Worm (Caenorhabditis elegans) whole organism, young adult: ENCODE results near the gene srx-19.

Source experiments
- B0261.1 ChIP-seq: sonication (generic microtip); optimal IDR thresholded peaks from 2 replicates; lab custom pipeline; 2016; ENCODE audit warnings: mild to moderate bottlenecking, missing genetic modification characterization, moderate library complexity, missing compliant biosample characterization
- F22D6.2 ChIP-seq: sonication (generic microtip); optimal IDR thresholded peaks from 2 replicates; lab custom pipeline; 2016; ENCODE audit warnings: mild to moderate bottlenecking, missing genetic modification characterization, missing compliant biosample characterization
- F37B4.10 ChIP-seq: fragments of 200-800 bp; sonication (Bioruptor generic); IDR thresholded peaks from 2 replicates; pipeline ENCODE4 v1.3.6; 2022; ENCODE audit warnings: missing genetic modification characterization, missing compliant biosample characterization
- F57C9.4 ChIP-seq: sonication (generic microtip); optimal IDR thresholded peaks from 2 replicates; lab custom pipeline; 2017; ENCODE audit warnings: mild to moderate bottlenecking, missing genetic modification characterization, missing compliant biosample characterization
- K12H6.12 ChIP-seq: fragments of 200-800 bp; sonication (Bioruptor generic); optimal IDR thresholded peaks from 2 replicates; lab custom pipeline; 2018; ENCODE audit warnings: mild to moderate bottlenecking, missing genetic modification characterization, missing compliant biosample characterization
- T26A5.8 ChIP-seq: sonication (generic microtip); optimal IDR thresholded peaks from 2 replicates; lab custom pipeline; 2016; ENCODE audit warnings: missing genetic modification characterization, missing compliant biosample characterization
- Y56A3A.18 ChIP-seq: fragments of 200-800 bp; sonication (Bioruptor generic); IDR thresholded peaks from 2 replicates; pipeline ENCODE4 v1.3.6; 2022; ENCODE audit warnings: missing genetic modification reagents, missing genetic modification characterization, missing compliant biosample characterization
- ZK185.1 ChIP-seq: sonication (generic microtip); optimal IDR thresholded peaks from 2 replicates; lab custom pipeline; 2016; ENCODE audit warnings: mild to moderate bottlenecking, missing genetic modification characterization, missing compliant biosample characterization; ENCODE audit not compliant: poor library complexity, severe bottlenecking
- ama-1 ChIP-seq, 3 experiments: fragments of 150-350 bp in 1 of 3; sonication (generic microtip) in 2 of 3; optimal IDR thresholded peaks; 2 replicates each; lab custom pipeline; 2014 to 2018; ENCODE audit warnings: missing biosample characterization in 2 of 3, missing genetic modification characterization in 2 of 3, missing genetic modification reagents in 2 of 3
- aptf-3 ChIP-seq: fragments of 200-800 bp; sonication (Bioruptor generic); IDR thresholded peaks from 2 replicates; pipeline ENCODE4 v1.3.6; 2022; ENCODE audit warnings: missing genetic modification characterization, missing compliant biosample characterization
- atf-7 ChIP-seq: sonication (generic microtip); optimal IDR thresholded peaks from 2 replicates; lab custom pipeline; 2017; ENCODE audit warnings: mild to moderate bottlenecking, missing genetic modification characterization, missing compliant biosample characterization
- attf-6 ChIP-seq: fragments of 200-800 bp; sonication (Bioruptor generic); IDR thresholded peaks from 2 replicates; pipeline ENCODE4 v1.3.6; 2022; ENCODE audit warnings: missing genetic modification reagents, missing genetic modification characterization, missing compliant biosample characterization
- bed-2 ChIP-seq: fragments of 200-800 bp; sonication (Bioruptor generic); IDR thresholded peaks from 2 replicates; pipeline ENCODE4 v1.3.6; 2022; ENCODE audit warnings: missing genetic modification reagents, missing genetic modification characterization, missing compliant biosample characterization
- cebp-1 ChIP-seq, 2 experiments: fragments of 200-800 bp in 1 of 2; sonication (Bioruptor generic) in 1 of 2; sonication (generic microtip) in 1 of 2; IDR thresholded peaks in 1 of 2; optimal IDR thresholded peaks in 1 of 2; 2 replicates each; pipeline versions ENCODE4 v1.3.6 to Lab custom; 2017 to 2022; ENCODE audit warnings: missing compliant biosample characterization in 2 of 2, missing genetic modification characterization in 2 of 2, mild to moderate bottlenecking in 1 of 2, missing genetic modification reagents in 1 of 2, moderate library complexity in 1 of 2
- ceh-27 ChIP-seq: fragments of 200-800 bp; sonication (Bioruptor generic); optimal IDR thresholded peaks from 2 replicates; lab custom pipeline; 2018; ENCODE audit warnings: mild to moderate bottlenecking, missing genetic modification characterization, moderate library complexity, missing compliant biosample characterization
- ceh-79 ChIP-seq: sonication (generic microtip); optimal IDR thresholded peaks from 2 replicates; lab custom pipeline; 2017; ENCODE audit warnings: mild to moderate bottlenecking, missing genetic modification characterization, missing compliant biosample characterization
- ceh-91 ChIP-seq: fragments of 200-800 bp; sonication (Bioruptor generic); IDR thresholded peaks from 2 replicates; pipeline ENCODE4 v1.3.6; 2022; ENCODE audit warnings: missing genetic modification reagents, missing genetic modification characterization, missing compliant biosample characterization
- die-1 ChIP-seq: sonication (generic microtip); optimal IDR thresholded peaks from 2 replicates; lab custom pipeline; 2016; ENCODE audit warnings: missing genotype, mild to moderate bottlenecking, missing genetic modification characterization, missing compliant biosample characterization
- dpl-1 ChIP-seq: fragments of 150-350 bp; optimal IDR thresholded peaks from 2 replicates; lab custom pipeline; 2014; ENCODE audit warnings: missing biosample characterization, missing genetic modification reagents, missing genetic modification characterization
- egl-18 ChIP-seq: fragments of 200-800 bp; sonication (Bioruptor generic); IDR thresholded peaks from 2 replicates; pipeline ENCODE4 v1.3.6; 2022; ENCODE audit warnings: missing genetic modification reagents, missing genetic modification characterization, missing compliant biosample characterization
- egrh-3 ChIP-seq: fragments of 200-800 bp; sonication (Bioruptor generic); IDR thresholded peaks from 2 replicates; pipeline ENCODE4 v1.3.6; 2022; ENCODE audit warnings: missing genetic modification reagents, missing genetic modification characterization, missing compliant biosample characterization
- ets-4 ChIP-seq: fragments of 200-800 bp; sonication (Bioruptor generic); optimal IDR thresholded peaks from 2 replicates; lab custom pipeline; 2018; ENCODE audit warnings: mild to moderate bottlenecking, missing genetic modification characterization, missing compliant biosample characterization
- hmg-1.2 ChIP-seq: fragments of 200-800 bp; sonication (Bioruptor generic); IDR thresholded peaks from 2 replicates; pipeline ENCODE4 v1.3.6; 2022; ENCODE audit warnings: missing genetic modification reagents, missing genetic modification characterization, missing compliant biosample characterization
- lag-1 ChIP-seq: fragments of 200-800 bp; sonication (Bioruptor generic); IDR thresholded peaks from 2 replicates; pipeline ENCODE4 v1.3.6; 2022; ENCODE audit warnings: missing genetic modification reagents, missing genetic modification characterization, missing compliant biosample characterization
- lin-26 ChIP-seq: fragments of 200-800 bp; sonication (Bioruptor generic); IDR thresholded peaks from 2 replicates; pipeline ENCODE4 v1.3.6; 2022; ENCODE audit warnings: missing genetic modification reagents, missing genetic modification characterization, missing compliant biosample characterization
- lin-35 ChIP-seq, 3 experiments: fragments of 150-350 bp in 2 of 3; sonication (generic microtip) in 1 of 3; optimal IDR thresholded peaks; 2 replicates each; lab custom pipeline; 2014 to 2018; ENCODE audit warnings: missing biosample characterization in 3 of 3, missing genetic modification characterization in 3 of 3, missing genetic modification reagents in 3 of 3
- lsy-27 ChIP-seq: sonication (generic microtip); optimal IDR thresholded peaks from 2 replicates; lab custom pipeline; 2017; ENCODE audit warnings: missing genetic modification characterization, mild to moderate bottlenecking, missing compliant biosample characterization, antibody characterized with exemption, missing genotype, borderline replicate concordance; ENCODE audit not compliant: insufficient read depth
- madf-10 ChIP-seq: sonication (generic microtip); optimal IDR thresholded peaks from 2 replicates; lab custom pipeline; 2016; ENCODE audit warnings: mild to moderate bottlenecking, missing genetic modification characterization, missing compliant biosample characterization
- madf-3 ChIP-seq: fragments of 200-800 bp; sonication (Bioruptor generic); IDR thresholded peaks from 2 replicates; pipeline ENCODE4 v1.3.6; 2022; ENCODE audit warnings: missing genetic modification reagents, missing genetic modification characterization, missing compliant biosample characterization
- mcd-1 ChIP-seq: fragments of 200-800 bp; sonication (Bioruptor generic); IDR thresholded peaks from 2 replicates; pipeline ENCODE4 v1.3.6; 2022; ENCODE audit warnings: missing genetic modification reagents, missing genetic modification characterization, missing compliant biosample characterization
- mel-28 ChIP-seq: sonication (generic microtip); optimal IDR thresholded peaks from 2 replicates; lab custom pipeline; 2016; ENCODE audit warnings: borderline replicate concordance, mild to moderate bottlenecking, missing genetic modification characterization, missing compliant biosample characterization
- mxl-1 ChIP-seq: sonication (generic microtip); optimal IDR thresholded peaks from 2 replicates; lab custom pipeline; 2016; ENCODE audit warnings: missing genetic modification characterization, missing compliant biosample characterization
- nfya-1 ChIP-seq: sonication (generic microtip); optimal IDR thresholded peaks from 2 replicates; lab custom pipeline; 2017; ENCODE audit warnings: antibody characterized with exemption, missing compliant biosample characterization, missing genetic modification characterization, borderline replicate concordance; ENCODE audit not compliant: insufficient read depth
- nfya-2 ChIP-seq: fragments of 200-800 bp; sonication (Bioruptor generic); IDR thresholded peaks from 2 replicates; pipeline ENCODE4 v1.3.6; 2022; ENCODE audit warnings: missing genetic modification reagents, missing genetic modification characterization, missing compliant biosample characterization
- nfyb-1 ChIP-seq: fragments of 200-800 bp; sonication (Bioruptor generic); IDR thresholded peaks from 2 replicates; pipeline ENCODE4 v1.3.6; 2022; ENCODE audit warnings: missing genetic modification reagents, missing genetic modification characterization, missing compliant biosample characterization
- nhr-179 ChIP-seq: sonication (generic microtip); optimal IDR thresholded peaks from 2 replicates; lab custom pipeline; 2016; ENCODE audit warnings: mild to moderate bottlenecking, missing genetic modification characterization, missing compliant biosample characterization
- nhr-27 ChIP-seq: fragments of 200-800 bp; sonication (Bioruptor generic); optimal IDR thresholded peaks from 2 replicates; lab custom pipeline; 2018; ENCODE audit warnings: mild to moderate bottlenecking, missing genetic modification characterization, moderate library complexity, missing compliant biosample characterization
- nhr-80 ChIP-seq: sonication (generic microtip); optimal IDR thresholded peaks from 2 replicates; lab custom pipeline; 2016; ENCODE audit warnings: missing genetic modification characterization, missing compliant biosample characterization
- pbrm-1 ChIP-seq: fragments of 200-800 bp; sonication (Bioruptor generic); IDR thresholded peaks from 2 replicates; pipeline ENCODE4 v1.3.6; 2022; ENCODE audit warnings: missing genetic modification reagents, missing genetic modification characterization, missing compliant biosample characterization
- rcor-1 ChIP-seq: fragments of 200-800 bp; sonication (Bioruptor generic); IDR thresholded peaks from 2 replicates; pipeline ENCODE4 v1.3.6; 2022; ENCODE audit warnings: missing genetic modification reagents, missing genetic modification characterization, missing compliant biosample characterization
- rec-8 ChIP-seq, 2 experiments: sonication (generic microtip); optimal IDR thresholded peaks; 2 replicates each; lab custom pipeline; 2016; ENCODE audit warnings: mild to moderate bottlenecking in 2 of 2, missing genetic modification characterization in 2 of 2, missing genetic modification reagents in 2 of 2, missing genotype in 2 of 2, missing biosample characterization in 1 of 2, missing compliant biosample characterization in 1 of 2, moderate library complexity in 1 of 2
- sdz-38 ChIP-seq: sonication (generic microtip); optimal IDR thresholded peaks from 2 replicates; lab custom pipeline; 2016; ENCODE audit warnings: missing genotype, missing genetic modification characterization, missing compliant biosample characterization
- tlf-1 ChIP-seq: fragments of 200-800 bp; sonication (Bioruptor generic); optimal IDR thresholded peaks from 2 replicates; lab custom pipeline; 2018; ENCODE audit warnings: mild to moderate bottlenecking, missing genetic modification characterization, missing compliant biosample characterization
- unc-130 ChIP-seq: sonication (generic microtip); optimal IDR thresholded peaks from 2 replicates; lab custom pipeline; 2016; ENCODE audit warnings: missing genetic modification reagents, missing genetic modification characterization, missing compliant biosample characterization
- xnd-1 ChIP-seq: sonication (generic microtip); optimal IDR thresholded peaks from 2 replicates; lab custom pipeline; 2016; ENCODE audit warnings: missing genotype, missing genetic modification reagents, missing genetic modification characterization, missing compliant biosample characterization
- ztf-18 ChIP-seq: sonication (generic microtip); optimal IDR thresholded peaks from 2 replicates; lab custom pipeline; 2016; ENCODE audit warnings: missing genotype, mild to moderate bottlenecking, missing genetic modification characterization, missing compliant biosample characterization
- ztf-6 ChIP-seq: fragments of 200-800 bp; sonication (Bioruptor generic); IDR thresholded peaks from 2 replicates; pipeline ENCODE4 v1.3.6; 2022; ENCODE audit warnings: missing genetic modification reagents, missing genetic modification characterization, missing compliant biosample characterization

srx-19 gene

DNA sequence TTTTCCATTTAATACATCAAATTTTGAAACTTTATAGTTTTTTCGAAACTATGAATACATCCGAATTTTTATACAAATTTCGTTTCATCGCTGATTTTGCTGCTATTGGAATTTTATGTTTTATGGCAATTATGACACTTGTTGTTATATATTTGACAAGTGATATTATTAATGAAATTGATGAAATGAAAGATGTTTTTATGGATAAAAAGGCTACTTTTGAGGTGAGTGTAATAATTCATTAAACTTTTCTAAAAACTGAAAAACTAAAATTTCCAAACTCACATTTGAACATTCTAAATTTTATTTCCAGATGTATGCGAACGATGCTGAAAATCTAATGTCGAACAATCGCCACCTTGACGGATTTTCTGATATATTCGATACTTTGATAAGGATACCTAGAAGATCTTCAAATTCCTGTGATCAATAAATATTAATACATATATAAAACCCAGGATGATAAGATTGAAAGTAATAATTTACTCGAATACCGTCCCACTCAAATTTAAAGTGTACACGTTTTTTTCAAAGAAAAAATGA, 33.0 kb downstream of the srx-19 start, which contains the start of the genes T22D1.17 and T22D1.8 (continued):
- no peak for TF ChIP-seq F37B4.10 (GFP tag; lab: Robert Waterston, UW)
- TF ChIP-seq die-1 (tag; lab: Kevin White, UChicago) = peak; percentile 21
- TF ChIP-seq attf-6 (GFP tag; lab: Robert Waterston, UW) = no peak
- TF ChIP-seq ztf-6 (GFP tag; lab: Robert Waterston, UW) = no peak
- no peak for TF ChIP-seq ceh-27 (GFP tag; lab: Kevin White, UChicago)
- 0 out of 2 replicates have a peak, but pooled peaks have one; percentile 48 for TF ChIP-seq madf-3 (GFP tag; lab: Robert Waterston, UW)
- TF ChIP-seq unc-130 = peak; percentile 14
- no peak for TF ChIP-seq bed-2 (GFP tag; lab: Robert Waterston, UW)
- no peak for TF ChIP-seq B0261.1 (tag; lab: Kevin White, UChicago)
- TF ChIP-seq nfyb-1 (GFP tag; lab: Robert Waterston, UW) = peak; percentile 71
- TF ChIP-seq T26A5.8 (tag; lab: Kevin White, UChicago) = no peak
- no peak for TF ChIP-seq ceh-91
- no peak for TF ChIP-seq nhr-179 (tag; lab: Kevin White, UChicago)
- TF ChIP-seq ztf-18 (tag; lab: Kevin White, UChicago) = peak; percentile 1
- TF ChIP-seq ceh-79 = no peak
- no peak for TF ChIP-seq sdz-38 (tag; lab: Kevin White, UChicago)
- no peak for TF ChIP-seq F57C9.4
- no peak for TF ChIP-seq egl-18 (GFP tag; lab: Robert Waterston, UW)
- no peak for TF ChIP-seq aptf-3 (GFP tag; lab: Robert Waterston, UW)
- TF ChIP-seq mel-28 (tag; lab: Kevin White, UChicago) = no peak
- no peak for TF ChIP-seq nfya-2 (GFP tag; lab: Robert Waterston, UW)
- peak; percentile 10 for TF ChIP-seq mxl-1 (tag; lab: Kevin White, UChicago)
- TF ChIP-seq lag-1 (GFP tag; lab: Robert Waterston, UW) = no peak
- TF ChIP-seq lsy-27 = no peak
- peak; percentile 25 for TF ChIP-seq hmg-1.2 (GFP tag; lab: Robert Waterston, UW)
- TF ChIP-seq nhr-27 = no peak
- TF ChIP-seq F22D6.2 (tag; lab: Kevin White, UChicago) = no peak
- TF ChIP-seq ama-1 (optimal IDR thresholded peaks at IDR 0.05; lab: Kevin White, UChicago) = no peak
- peak; percentile 11 to 63 for TF ChIP-seq ama-1 (GFP tag; optimal IDR thresholded peaks at IDR 0.05; lab: Kevin White, UChicago)
- 0 out of 2 replicates have a peak, but pooled peaks have one; percentile 32 for TF ChIP-seq rcor-1
- no peak for TF ChIP-seq ets-4 (GFP tag; lab: Kevin White, UChicago)
- no peak for TF ChIP-seq cebp-1 (GFP tag; IDR thresholded peaks at IDR 0.05; lab: Robert Waterston, UW)
- peak; percentile 39 for TF ChIP-seq cebp-1 (tag; optimal IDR thresholded peaks at IDR 0.05; lab: Kevin White, UChicago)
- TF ChIP-seq rec-8 (tag; optimal IDR thresholded peaks at IDR 0.05; lab: Kevin White, UChicago) = no peak
- TF ChIP-seq atf-7 (tag; lab: Kevin White, UChicago) = peak; percentile 9
- TF ChIP-seq lin-35 (GFP tag; optimal IDR thresholded peaks at IDR 0.05; lab: Kevin White, UChicago) = peak in 1 of 3 experiments; percentile 10
- no peak for TF ChIP-seq dpl-1 (GFP tag; lab: Kevin White, UChicago)
- TF ChIP-seq xnd-1 (tag; lab: Kevin White, UChicago) = no peak
- TF ChIP-seq, all 124 proteins: peak for 36

DNA sequence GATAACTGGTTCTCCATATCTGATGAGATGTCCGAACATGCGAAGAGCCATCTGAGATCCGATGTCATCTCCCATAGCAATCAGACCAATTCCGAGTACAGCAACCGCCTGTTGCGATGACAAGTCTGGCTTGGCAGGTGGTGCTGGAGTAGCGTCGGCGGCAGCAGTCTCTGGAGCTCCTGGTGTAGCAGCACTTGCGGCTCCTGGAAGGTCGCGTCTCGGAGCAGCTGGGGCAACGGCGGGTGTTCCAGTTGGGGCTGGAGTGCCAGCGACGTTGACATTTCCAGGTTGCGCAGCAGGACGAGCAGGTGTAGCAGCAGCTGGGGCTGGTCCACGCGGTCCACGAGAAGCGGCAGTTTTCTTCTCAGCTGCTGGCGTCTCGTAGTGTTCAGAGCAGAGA, 34.4 kb downstream of the srx-19 start:
- TF ChIP-seq nhr-80 (tag; lab: Kevin White, UChicago) (no peak), pbrm-1 (no peak), ceh-79 (no peak), ZK185.1 (tag; lab: Kevin White, UChicago) (no peak), nfya-1 (tag; lab: Kevin White, UChicago) (no peak), egrh-3 (peak; percentile 92), madf-10 (no peak), ceh-27 (GFP tag; lab: Kevin White, UChicago) (peak; percentile 20), Y56A3A.18 (GFP tag; lab: Robert Waterston, UW) (no peak), K12H6.12 (tag; lab: Kevin White, UChicago) (no peak), lsy-27 (no peak), F37B4.10 (GFP tag; lab: Robert Waterston, UW) (0 out of 2 replicates have a peak, but pooled peaks have one; percentile 77), mcd-1 (GFP tag; lab: Robert Waterston, UW) (peak; percentile 31; the same call in 1 of the 2 replicates), tlf-1 (no peak), lin-26 (GFP tag; lab: Robert Waterston, UW) (peak; percentile 39; the same call in 1 of the 2 replicates)
